Worm (Caenorhabditis elegans): Measurements from ENCODE around the gene F44B9.5.

DNA sequence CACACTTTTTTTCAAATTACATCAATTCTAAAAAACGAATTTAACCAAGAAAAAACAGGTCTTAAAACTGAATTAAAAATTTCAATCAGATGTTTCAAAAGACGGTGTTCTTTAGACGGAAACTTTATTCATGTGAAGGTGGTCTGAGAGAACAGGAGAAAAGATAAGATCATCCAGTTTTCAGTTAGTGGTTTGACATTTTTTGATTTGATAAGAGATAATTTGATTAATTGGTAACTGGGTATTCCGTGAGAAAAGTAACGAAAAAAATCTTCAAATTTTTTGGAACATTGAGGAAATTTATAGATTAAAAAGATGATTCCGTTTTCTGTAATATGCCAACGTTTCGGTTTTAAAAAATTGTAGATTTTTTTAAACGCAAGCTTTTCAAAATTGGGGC lies 20.2 kb upstream of the F44B9.5 start:
- TF ChIP-seq ets-7 (tag; optimal IDR thresholded peaks at IDR 0.05) (no peak), flt-1 (GFP tag; IDR thresholded peaks at IDR 0.05) (no peak), sea-1 (GFP tag; conservative IDR thresholded peaks at IDR 0.05) (no peak), F13C5.2 (tag; optimal IDR thresholded peaks at IDR 0.05) (no peak), scrt-1 (GFP tag; IDR thresholded peaks at IDR 0.05) (no peak), ama-1 (optimal IDR thresholded peaks at IDR 0.05) (no peak), tbx-37 (GFP tag; conservative IDR thresholded peaks at IDR 0.05) (no peak)
